Worm (Caenorhabditis elegans) whole organism, early embryonic: ENCODE data around the gene dao-3.

Experiments used
- B0310.2 ChIP-seq: sonication (generic microtip); optimal IDR thresholded peaks from 2 replicates; lab custom pipeline; 2016; ENCODE audit warnings: mild to moderate bottlenecking, missing genetic modification characterization, missing compliant biosample characterization
- F13C5.2 ChIP-seq: sonication (generic microtip); optimal IDR thresholded peaks from 2 replicates; lab custom pipeline; 2017; ENCODE audit warnings: mild to moderate bottlenecking, missing genetic modification characterization, inconsistent platforms, missing compliant biosample characterization
- aly-1 ChIP-seq: sonication (generic microtip); optimal IDR thresholded peaks from 2 replicates; lab custom pipeline; 2016; ENCODE audit warnings: missing genetic modification characterization, missing compliant biosample characterization
- ama-1 ChIP-seq: fragments of 150-350 bp; optimal IDR thresholded peaks from 2 replicates; lab custom pipeline; 2014
- ceh-13 ChIP-seq: fragments of 200-800 bp; sonication (Bioruptor generic); optimal IDR thresholded peaks from 2 replicates; lab custom pipeline; 2018; ENCODE audit warnings: mild to moderate bottlenecking, missing genetic modification characterization, missing compliant biosample characterization
- ceh-36 ChIP-seq: sonication (generic microtip); optimal IDR thresholded peaks from 2 replicates; lab custom pipeline; 2016; ENCODE audit warnings: missing genetic modification characterization, inconsistent platforms, missing compliant biosample characterization
- ets-7 ChIP-seq: sonication (generic microtip); optimal IDR thresholded peaks from 2 replicates; lab custom pipeline; 2016; ENCODE audit warnings: missing genotype, missing genetic modification characterization, missing compliant biosample characterization
- flt-1 ChIP-seq: fragments of 200-800 bp; sonication (Bioruptor generic); IDR thresholded peaks from 2 replicates; pipeline ENCODE4 v1.3.6; 2022; ENCODE audit warnings: missing genetic modification characterization, missing compliant biosample characterization
- hmbx-1 ChIP-seq: sonication (generic microtip); optimal IDR thresholded peaks from 2 replicates; lab custom pipeline; 2016; ENCODE audit warnings: mild to moderate bottlenecking, missing genetic modification characterization, missing compliant biosample characterization
- hmg-4 ChIP-seq: fragments of 200-800 bp; sonication (Bioruptor generic); optimal IDR thresholded peaks from 2 replicates; lab custom pipeline; 2018; ENCODE audit warnings: mild to moderate bottlenecking, missing genetic modification characterization, missing compliant biosample characterization
- hnd-1 ChIP-seq: sonication (generic microtip); optimal IDR thresholded peaks from 2 replicates; lab custom pipeline; 2016; ENCODE audit warnings: missing genetic modification characterization, missing compliant biosample characterization
- pes-1 ChIP-seq: fragments of 200-800 bp; sonication (Bioruptor generic); IDR thresholded peaks from 2 replicates; pipeline ENCODE4 v1.3.6; 2022; ENCODE audit warnings: missing genetic modification reagents, missing genetic modification characterization, missing compliant biosample characterization
- scrt-1 ChIP-seq: fragments of 200-800 bp; sonication (Bioruptor generic); IDR thresholded peaks from 2 replicates; pipeline ENCODE4 v1.3.6; 2022; ENCODE audit warnings: missing genetic modification characterization, missing compliant biosample characterization
- sea-1 ChIP-seq: fragments of 200-800 bp; sonication (Bioruptor generic); conservative IDR thresholded peaks from 2 replicates; pipeline ENCODE4 v1.3.6; 2022; ENCODE audit warnings: missing genetic modification characterization, missing compliant biosample characterization
- tbx-11 ChIP-seq: fragments of 200-800 bp; sonication (Bioruptor generic); IDR thresholded peaks from 2 replicates; pipeline ENCODE4 v1.3.6; 2022; ENCODE audit warnings: missing genetic modification characterization, missing compliant biosample characterization
- tbx-37 ChIP-seq: fragments of 200-800 bp; sonication (Bioruptor generic); conservative IDR thresholded peaks from 2 replicates; pipeline ENCODE4 v1.3.6; 2022; ENCODE audit warnings: missing genetic modification reagents, missing genetic modification characterization, missing compliant biosample characterization
- tra-4 ChIP-seq: sonication (generic microtip); optimal IDR thresholded peaks from 2 replicates; lab custom pipeline; 2017; ENCODE audit warnings: missing genetic modification characterization, missing compliant biosample characterization

Gene dao-3

DNA sequence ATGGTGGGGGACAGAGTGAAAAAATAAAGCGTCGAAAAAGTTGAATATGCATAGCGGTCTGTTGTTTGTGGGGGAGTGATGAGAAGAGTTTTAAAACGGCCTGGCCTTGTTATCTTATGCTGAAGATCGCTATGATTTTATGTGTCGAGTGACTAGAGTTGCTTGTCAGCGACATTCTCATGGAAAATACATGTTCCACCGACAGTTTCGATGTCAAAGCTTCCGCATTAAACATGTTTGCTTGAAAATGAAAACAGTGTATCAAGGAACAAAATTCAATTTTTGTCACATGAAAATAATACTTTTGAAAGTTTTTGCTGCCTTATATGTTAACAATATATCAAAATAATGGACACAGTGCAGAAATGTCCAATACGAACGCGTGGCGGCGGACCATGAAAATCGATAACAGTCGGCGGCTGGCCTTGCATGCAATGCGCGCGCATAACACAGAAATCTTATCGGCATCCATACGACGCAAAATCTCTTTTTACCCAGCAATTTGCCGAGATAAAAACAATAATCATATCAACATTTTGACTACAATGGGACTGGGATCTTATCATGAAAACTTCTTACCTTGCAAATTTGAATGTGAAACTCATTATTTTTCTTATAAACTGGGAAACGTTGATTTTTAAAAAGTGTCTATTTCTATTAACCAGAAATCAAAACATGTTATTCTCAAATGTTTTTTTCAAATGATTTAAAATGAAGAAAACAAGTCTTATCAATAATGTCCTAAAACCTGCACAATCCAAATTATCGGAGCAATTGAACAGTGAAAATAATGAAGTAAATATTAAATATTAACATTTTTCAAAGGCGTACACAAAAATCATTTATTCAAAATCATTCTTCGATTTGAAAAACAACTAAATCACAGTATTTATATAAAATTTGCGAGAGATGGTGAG lies 633 bp upstream of the dao-3 start:
- no peak for TF ChIP-seq aly-1 (tag; lab: Kevin White, UChicago)
- no peak for TF ChIP-seq B0310.2 (tag; lab: Kevin White, UChicago)
- no peak for TF ChIP-seq tbx-11
- no peak for TF ChIP-seq hmbx-1 (tag; lab: Kevin White, UChicago)
- no peak for TF ChIP-seq F13C5.2

DNA sequence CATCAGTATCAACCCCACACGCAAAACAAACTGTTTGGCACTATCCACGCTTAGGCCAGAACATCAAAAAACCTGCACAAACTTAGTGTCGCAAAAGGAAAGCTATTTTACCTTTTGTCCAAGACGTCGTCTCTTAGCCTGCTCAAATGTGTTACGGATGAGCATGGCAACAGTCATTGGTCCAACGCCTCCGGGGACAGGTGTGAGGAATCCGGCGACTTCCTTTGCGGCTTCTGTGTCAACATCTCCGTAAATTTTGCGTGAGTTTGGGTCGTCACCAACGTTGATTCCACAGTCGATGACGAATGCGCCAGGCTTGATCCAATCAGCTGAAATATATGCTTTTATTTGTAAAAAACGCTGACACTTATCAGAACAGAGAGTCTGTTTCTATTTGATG lies 1.7 kb downstream of the dao-3 start:
- TF ChIP-seq hmg-4 (GFP tag; lab: Kevin White, UChicago) (no peak), aly-1 (tag; lab: Kevin White, UChicago) (no peak), tbx-37 (GFP tag; lab: Robert Waterston, UW) (no peak), sea-1 (GFP tag; lab: Robert Waterston, UW) (no peak), scrt-1 (GFP tag; lab: Robert Waterston, UW) (no peak), tbx-11 (no peak), ets-7 (tag; lab: Kevin White, UChicago) (no peak), pes-1 (no peak), hnd-1 (tag; lab: Kevin White, UChicago) (no peak), ceh-36 (no peak), ceh-13 (GFP tag; lab: Kevin White, UChicago) (no peak), tra-4 (no peak), flt-1 (no peak), hmbx-1 (tag; lab: Kevin White, UChicago) (no peak)

DNA sequence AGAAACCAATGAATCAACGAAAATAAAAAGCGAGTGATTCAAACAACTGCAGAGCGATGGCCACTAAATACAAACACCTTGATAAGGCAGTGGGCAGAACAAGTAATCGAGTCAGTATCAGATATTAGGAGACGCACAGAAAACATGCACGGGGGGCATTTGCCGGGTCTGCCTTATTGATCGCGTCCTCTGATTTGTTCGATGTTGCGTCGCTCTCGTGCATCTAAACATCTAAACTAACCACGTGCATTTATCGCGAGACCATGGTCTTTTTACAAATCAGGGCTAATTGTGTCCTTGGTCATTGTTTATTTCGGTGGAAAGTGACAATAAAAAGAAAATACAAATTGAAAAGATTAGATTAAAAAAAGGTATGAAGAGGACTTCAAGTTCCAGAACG lies 2.4 kb downstream of the dao-3 start, which contains the start of gene K07E3.4:
Gene K07E3.4 (minus strand): TSS at position 100 of the 400 bp plus-strand sequence.
- TF ChIP-seq hnd-1 (tag; lab: Kevin White, UChicago) = no peak
- no peak for TF ChIP-seq ceh-13 (GFP tag; lab: Kevin White, UChicago)
- no peak for TF ChIP-seq tbx-37 (GFP tag; lab: Robert Waterston, UW)
- no peak for TF ChIP-seq pes-1
- TF ChIP-seq ceh-36 = no peak
- TF ChIP-seq aly-1 (tag; lab: Kevin White, UChicago) = no peak
- no peak for TF ChIP-seq scrt-1 (GFP tag; lab: Robert Waterston, UW)
- TF ChIP-seq tra-4 = no peak
- no peak for TF ChIP-seq B0310.2 (tag; lab: Kevin White, UChicago)
- TF ChIP-seq hmbx-1 (tag; lab: Kevin White, UChicago) = no peak
- TF ChIP-seq flt-1 = no peak
- TF ChIP-seq ets-7 (tag; lab: Kevin White, UChicago) = no peak

DNA sequence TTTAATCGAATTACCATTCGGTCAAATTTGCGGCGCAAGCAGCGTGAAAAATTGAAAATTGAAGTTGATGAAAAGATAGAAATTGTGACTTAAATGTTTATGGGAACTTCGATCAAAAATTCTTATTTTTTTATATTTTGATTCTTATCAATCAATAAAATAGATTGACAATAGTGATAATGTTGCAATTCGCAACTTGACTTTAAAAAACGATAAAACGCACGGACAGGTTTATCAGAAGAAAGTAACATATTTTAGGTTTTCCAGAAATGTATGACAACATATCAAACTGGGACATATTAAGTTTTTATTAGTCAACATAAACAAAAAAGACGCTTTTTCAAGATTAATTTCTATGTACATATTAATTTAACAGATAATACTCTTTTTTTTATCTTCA lies 3.0 kb downstream of the dao-3 start:
- TF ChIP-seq tbx-37 (GFP tag; lab: Robert Waterston, UW) = no peak
- no peak for TF ChIP-seq ceh-13 (GFP tag; lab: Kevin White, UChicago)
- no peak for TF ChIP-seq scrt-1 (GFP tag; lab: Robert Waterston, UW)
- no peak for TF ChIP-seq sea-1 (GFP tag; lab: Robert Waterston, UW)
- no peak for TF ChIP-seq flt-1
- TF ChIP-seq tra-4 = no peak
- TF ChIP-seq B0310.2 (tag; lab: Kevin White, UChicago) = no peak
- no peak for TF ChIP-seq hnd-1 (tag; lab: Kevin White, UChicago)
- no peak for TF ChIP-seq hmg-4 (GFP tag; lab: Kevin White, UChicago)
- TF ChIP-seq ets-7 (tag; lab: Kevin White, UChicago) = no peak

DNA sequence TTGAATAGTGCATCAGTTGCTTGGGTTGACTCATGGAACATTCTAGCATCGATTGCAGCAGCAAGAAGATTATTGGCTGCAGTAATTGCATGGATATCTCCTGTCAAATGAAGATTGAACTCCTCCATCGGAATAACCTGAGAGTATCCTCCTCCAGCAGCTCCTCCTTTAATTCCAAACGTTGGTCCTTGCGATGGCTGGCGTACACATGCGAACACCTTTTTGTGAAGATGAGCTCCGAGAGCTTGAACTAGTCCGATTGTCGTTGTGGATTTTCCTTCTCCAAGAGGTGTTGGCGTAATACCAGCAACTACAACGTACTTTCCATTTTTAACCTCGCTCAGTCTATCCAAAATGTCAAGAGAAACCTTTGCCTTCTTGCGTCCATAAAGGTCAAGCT lies 3.6 kb downstream of the dao-3 start:
- TF ChIP-seq ceh-13 (GFP tag; lab: Kevin White, UChicago) (no peak), scrt-1 (GFP tag; lab: Robert Waterston, UW) (no peak), sea-1 (GFP tag; lab: Robert Waterston, UW) (no peak), B0310.2 (tag; lab: Kevin White, UChicago) (no peak), ama-1 (no peak), hnd-1 (tag; lab: Kevin White, UChicago) (no peak), aly-1 (tag; lab: Kevin White, UChicago) (no peak), flt-1 (no peak), F13C5.2 (no peak), ets-7 (tag; lab: Kevin White, UChicago) (no peak), tbx-11 (no peak), pes-1 (no peak), hmg-4 (GFP tag; lab: Kevin White, UChicago) (no peak), hmbx-1 (tag; lab: Kevin White, UChicago) (no peak), tbx-37 (GFP tag; lab: Robert Waterston, UW) (no peak), tra-4 (no peak), ceh-36 (no peak)

DNA sequence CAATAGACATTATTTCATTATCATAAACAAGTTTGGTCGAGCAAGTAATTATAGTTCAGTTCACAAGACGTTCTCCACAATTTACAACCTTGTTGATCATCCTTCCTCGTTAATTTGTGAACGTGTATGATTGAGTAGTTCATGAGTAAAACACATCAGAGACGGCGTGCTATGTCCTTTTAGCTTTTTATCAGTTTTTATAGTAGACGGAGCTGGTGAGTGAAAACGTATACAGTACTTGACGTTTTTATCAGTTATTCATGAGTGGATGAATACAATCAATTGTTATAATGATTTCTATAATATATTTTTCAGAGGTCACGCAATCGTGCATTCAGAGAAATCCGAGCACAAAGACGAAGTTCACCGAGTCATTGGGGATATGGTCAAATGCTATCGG lies 7.5 kb downstream of the dao-3 start:
- no peak for TF ChIP-seq ceh-36
- no peak for TF ChIP-seq sea-1 (GFP tag; lab: Robert Waterston, UW)
- TF ChIP-seq aly-1 (tag; lab: Kevin White, UChicago) = no peak
- no peak for TF ChIP-seq tra-4
- TF ChIP-seq tbx-37 (GFP tag; lab: Robert Waterston, UW) = no peak
- no peak for TF ChIP-seq ets-7 (tag; lab: Kevin White, UChicago)
- TF ChIP-seq pes-1 = no peak
- TF ChIP-seq flt-1 = no peak
- no peak for TF ChIP-seq ceh-13 (GFP tag; lab: Kevin White, UChicago)

DNA sequence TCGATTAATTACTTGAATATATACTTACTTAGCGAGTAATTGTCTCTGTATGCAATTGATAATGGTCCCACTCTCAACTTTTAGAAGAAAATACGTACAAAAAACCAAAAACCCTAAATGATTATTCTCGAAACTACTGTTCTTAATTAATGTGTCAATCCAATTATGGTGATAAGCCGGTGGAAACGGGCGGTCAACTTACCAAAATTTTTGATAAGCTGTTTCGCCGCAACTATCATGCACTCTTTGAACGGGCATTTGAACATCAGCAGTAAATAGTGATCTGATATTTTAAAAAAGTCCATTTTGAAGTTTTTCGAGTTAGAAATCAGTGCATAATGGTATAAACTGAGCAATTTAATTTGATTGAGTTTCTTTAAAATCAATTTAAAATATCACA lies 8.0 kb downstream of the dao-3 start:
- no peak for TF ChIP-seq tbx-11
- TF ChIP-seq hnd-1 (tag; lab: Kevin White, UChicago) = no peak
- TF ChIP-seq aly-1 (tag; lab: Kevin White, UChicago) = no peak
- no peak for TF ChIP-seq pes-1
- TF ChIP-seq ceh-36 = no peak
- TF ChIP-seq B0310.2 (tag; lab: Kevin White, UChicago) = no peak
- TF ChIP-seq scrt-1 (GFP tag; lab: Robert Waterston, UW) = no peak
- no peak for TF ChIP-seq ama-1
